ENCODE assay signal across 1 fruit fly cellular context in the genomic region with DNA sequence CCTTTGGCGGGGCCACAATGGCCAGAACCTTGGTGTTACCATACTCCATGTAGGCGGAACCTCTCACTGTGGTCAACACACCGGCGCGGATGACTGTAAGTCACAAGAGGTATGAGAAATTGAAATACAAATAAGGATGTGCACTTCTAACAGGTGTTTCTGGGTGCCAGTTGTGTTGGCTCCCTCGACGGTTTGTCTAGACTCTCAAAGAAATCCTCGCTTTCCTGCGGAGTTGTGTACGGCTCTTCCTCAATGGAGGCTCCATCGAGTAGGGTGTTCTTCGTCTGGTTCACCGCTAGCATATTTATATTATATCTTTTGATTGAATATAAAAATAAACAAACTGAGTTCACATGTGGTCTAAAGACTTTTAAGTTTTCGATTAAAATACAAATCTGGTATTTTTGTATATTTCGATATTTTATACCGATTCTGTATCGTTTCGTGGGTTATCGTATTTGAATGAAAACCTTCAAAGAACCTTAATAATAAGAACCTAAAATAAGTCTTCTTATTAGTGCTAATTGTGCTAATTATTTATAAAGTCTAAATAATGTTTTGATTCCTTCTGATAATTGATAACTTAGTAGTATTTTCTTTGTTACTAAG.
TF ChIP-seq lines count a peak whose summit lies in the region.

A gene (minus strand): TSS at position 388 of the 609 bp plus-strand sequence.

TF ChIP-seq in whole organism, embryonic, 481 proteins besides CTCF, POLR2A, EP300 and RAD21 (continued from another document):
- TF ChIP-seq CG4424 (GFP tag; optimal IDR thresholded peaks at IDR 0.05; lab: Kevin White, UChicago): no peak
- no peak for TF ChIP-seq CG6175 (GFP tag; IDR thresholded peaks at IDR 0.05; lab: Robert Waterston, UW)
- no peak for TF ChIP-seq hbn (GFP tag; IDR thresholded peaks at IDR 0.05; lab: Robert Waterston, UW; ENCODE audit: partially characterized antibody)
- no peak for TF ChIP-seq Dip3 (GFP tag; optimal IDR thresholded peaks at IDR 0.05; lab: Kevin White, UChicago)
- TF ChIP-seq CG2889 (GFP tag; IDR thresholded peaks at IDR 0.05; lab: Robert Waterston, UW): no peak
- TF ChIP-seq CG14014 (GFP tag; IDR thresholded peaks at IDR 0.05; lab: Robert Waterston, UW): no peak
- peak; percentile 14 for TF ChIP-seq pzg (GFP tag; optimal IDR thresholded peaks at IDR 0.05; lab: Kevin White, UChicago)
- TF ChIP-seq Dll (GFP tag; IDR thresholded peaks at IDR 0.05; lab: Robert Waterston, UW; ENCODE audit: partially characterized antibody): peak; percentile 58; the same call in 2 of the 4 replicates
- no peak for TF ChIP-seq CG15514 (GFP tag; optimal IDR thresholded peaks at IDR 0.05; lab: Kevin White, UChicago)
- TF ChIP-seq CG3726 (GFP tag; IDR thresholded peaks at IDR 0.05; lab: Robert Waterston, UW): no peak
- TF ChIP-seq CG13123 (GFP tag; optimal IDR thresholded peaks at IDR 0.05; lab: Kevin White, UChicago): no peak
- no peak for TF ChIP-seq CG12391 (tag; optimal IDR thresholded peaks at IDR 0.05; lab: Kevin White, UChicago)
- TF ChIP-seq lab (GFP tag; optimal IDR thresholded peaks at IDR 0.05; lab: Kevin White, UChicago): no peak
- no peak for TF ChIP-seq tx (GFP tag; optimal IDR thresholded peaks at IDR 0.05; lab: Kevin White, UChicago)
- no peak for TF ChIP-seq crp (GFP tag; optimal IDR thresholded peaks at IDR 0.05; lab: Kevin White, UChicago)
- TF ChIP-seq esg (GFP tag; conservative IDR thresholded peaks at IDR 0.05; lab: Robert Waterston, UW): no peak
- peak; percentile 57 for TF ChIP-seq CG2116 (GFP tag; optimal IDR thresholded peaks at IDR 0.05; lab: Kevin White, UChicago)
- no peak for TF ChIP-seq Fer1 (GFP tag; optimal IDR thresholded peaks at IDR 0.05; lab: Kevin White, UChicago)
- TF ChIP-seq CG33213 (GFP tag; optimal IDR thresholded peaks at IDR 0.05; lab: Kevin White, UChicago): no peak
- no peak for TF ChIP-seq CG15073 (GFP tag; optimal IDR thresholded peaks at IDR 0.05; lab: Kevin White, UChicago)
- peak; percentile 58 for TF ChIP-seq Dref (GFP tag; IDR thresholded peaks at IDR 0.05; lab: Robert Waterston, UW)
- TF ChIP-seq CG4282 (GFP tag; optimal IDR thresholded peaks at IDR 0.05; lab: Kevin White, UChicago): no peak
- no peak for TF ChIP-seq dm (GFP tag; optimal IDR thresholded peaks at IDR 0.05; lab: Kevin White, UChicago)
- TF ChIP-seq CG13287 (GFP tag; IDR thresholded peaks at IDR 0.05; lab: Robert Waterston, UW; ENCODE audit: partially characterized antibody): peak; percentile 58
- TF ChIP-seq CG11456 (GFP tag; IDR thresholded peaks at IDR 0.05; lab: Robert Waterston, UW): no peak
- no peak for TF ChIP-seq CG17568 (GFP tag; optimal IDR thresholded peaks at IDR 0.05; lab: Kevin White, UChicago)
- TF ChIP-seq CG10366 (GFP tag; IDR thresholded peaks at IDR 0.05; lab: Robert Waterston, UW): no peak
- TF ChIP-seq pnt (GFP tag; optimal IDR thresholded peaks at IDR 0.05; lab: Kevin White, UChicago): no peak
- TF ChIP-seq tgo (GFP tag; IDR thresholded peaks at IDR 0.05; lab: Robert Waterston, UW): no peak
- TF ChIP-seq CG14860 (GFP tag; IDR thresholded peaks at IDR 0.05; lab: Robert Waterston, UW; ENCODE audit: partially characterized antibody): no peak
- no peak for TF ChIP-seq Six4 (GFP tag; optimal IDR thresholded peaks at IDR 0.05; lab: Kevin White, UChicago)
- TF ChIP-seq E2f2 (GFP tag; IDR thresholded peaks at IDR 0.05; lab: Robert Waterston, UW): peak; percentile 80
- TF ChIP-seq Side (GFP tag; optimal IDR thresholded peaks at IDR 0.05; lab: Kevin White, UChicago): no peak
